Worm (Caenorhabditis elegans): ENCODE measurements around the gene C47A4.5.

C47A4.5 gene

DNA sequence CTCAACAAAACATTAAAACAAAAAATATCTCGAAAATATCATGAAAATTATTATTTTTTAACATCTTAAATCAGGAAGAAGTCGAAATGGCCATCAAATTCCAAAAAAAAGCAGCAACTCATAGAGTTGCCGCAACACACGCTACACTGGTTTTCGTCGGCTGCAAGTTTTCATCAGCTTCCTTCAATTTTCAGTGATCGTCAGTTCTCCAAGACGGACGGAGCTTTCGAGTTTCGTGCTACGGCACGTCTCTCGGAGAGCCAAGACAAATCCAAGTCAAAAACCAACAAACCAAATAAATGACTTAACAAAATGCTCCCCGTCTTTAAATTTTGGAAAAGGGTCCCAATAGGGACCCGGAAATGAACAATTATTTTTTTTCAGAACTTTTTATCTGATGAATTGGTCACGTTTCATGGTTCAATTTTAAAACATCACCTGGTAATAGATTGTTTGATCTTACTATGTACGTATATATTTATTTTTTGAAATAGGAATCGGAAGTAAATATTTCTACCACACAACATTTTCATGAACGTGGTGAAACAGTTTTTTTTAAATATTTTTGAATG, 36.4 kb upstream of the C47A4.5 start:
- TF ChIP-seq bed-3 (GFP tag; optimal IDR thresholded peaks at IDR 0.05) (no peak), lin-32 (GFP tag; optimal IDR thresholded peaks at IDR 0.05) (no peak), hlh-1 (tag; optimal IDR thresholded peaks at IDR 0.05) (no peak), blmp-1 (tag; optimal IDR thresholded peaks at IDR 0.05) (no peak), nhr-28 (tag; optimal IDR thresholded peaks at IDR 0.05) (no peak), nhr-2 (tag; optimal IDR thresholded peaks at IDR 0.05) (no peak), M03D4.4 (tag; optimal IDR thresholded peaks at IDR 0.05) (no peak), ham-2 (GFP tag; optimal IDR thresholded peaks at IDR 0.05) (no peak)

DNA sequence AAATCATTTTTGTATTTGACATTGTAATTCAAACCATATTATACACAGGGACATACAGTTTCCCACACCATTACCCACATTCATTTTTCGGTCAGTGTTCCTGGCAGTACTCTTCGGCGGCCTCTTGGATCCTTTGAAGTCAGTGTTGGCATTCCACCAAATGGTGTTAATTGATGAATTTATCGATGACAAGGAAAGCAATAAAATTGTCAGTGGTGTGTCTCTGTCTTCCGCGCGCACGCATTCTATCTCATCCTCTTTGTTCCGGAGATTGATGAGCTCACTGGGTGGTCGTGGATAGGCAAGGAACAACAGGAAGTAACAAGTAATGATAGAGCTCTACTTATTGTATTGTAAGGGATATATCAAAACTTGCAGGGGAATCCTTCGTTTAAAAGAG, 35.1 kb upstream of the C47A4.5 start:
- TF ChIP-seq hlh-1 (tag; optimal IDR thresholded peaks at IDR 0.05): peak; percentile 47
- no peak for TF ChIP-seq nhr-76 (tag; optimal IDR thresholded peaks at IDR 0.05)
- peak; percentile 92 for TF ChIP-seq unc-62 (GFP tag; optimal IDR thresholded peaks at IDR 0.05)

DNA sequence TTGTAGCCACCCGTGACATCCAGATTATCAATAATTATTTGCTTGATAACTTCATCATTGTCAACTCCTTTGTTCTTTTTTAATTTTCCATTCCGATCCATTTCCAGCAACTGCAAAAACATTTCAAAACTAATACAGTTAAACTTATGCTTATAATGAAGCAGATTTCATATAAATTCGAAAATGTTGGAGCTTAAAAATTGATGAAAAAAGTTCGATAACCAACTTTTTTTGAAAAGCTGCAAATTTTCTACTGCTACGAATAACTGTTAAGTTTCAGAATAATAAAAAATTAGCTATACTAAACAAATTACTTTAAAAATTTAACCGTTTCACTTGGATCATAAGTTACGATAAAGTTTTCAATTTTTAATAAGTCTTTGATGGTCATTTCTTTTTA, 29.2 kb upstream of the C47A4.5 start, which contains the start of gene C47A4.1:
Gene C47A4.1, minus strand, starts transcription at position 101 of the 400 bp plus-strand sequence.
- TF ChIP-seq pha-4 (tag; optimal IDR thresholded peaks at IDR 0.05) (no peak), ceh-83 (GFP tag; optimal IDR thresholded peaks at IDR 0.05) (no peak), elt-1 (tag; optimal IDR thresholded peaks at IDR 0.05; ENCODE audit: borderline replicate concordance, insufficient read depth) (no peak), unc-62 (GFP tag; optimal IDR thresholded peaks at IDR 0.05) (no peak), lin-32 (GFP tag; optimal IDR thresholded peaks at IDR 0.05) (no peak), M03D4.4 (tag; optimal IDR thresholded peaks at IDR 0.05) (no peak), lin-13 (tag; optimal IDR thresholded peaks at IDR 0.05) (no peak), ztf-11 (tag; optimal IDR thresholded peaks at IDR 0.05) (no peak), ceh-39 (tag; optimal IDR thresholded peaks at IDR 0.05) (no peak), nhr-76 (tag; optimal IDR thresholded peaks at IDR 0.05) (no peak)

DNA sequence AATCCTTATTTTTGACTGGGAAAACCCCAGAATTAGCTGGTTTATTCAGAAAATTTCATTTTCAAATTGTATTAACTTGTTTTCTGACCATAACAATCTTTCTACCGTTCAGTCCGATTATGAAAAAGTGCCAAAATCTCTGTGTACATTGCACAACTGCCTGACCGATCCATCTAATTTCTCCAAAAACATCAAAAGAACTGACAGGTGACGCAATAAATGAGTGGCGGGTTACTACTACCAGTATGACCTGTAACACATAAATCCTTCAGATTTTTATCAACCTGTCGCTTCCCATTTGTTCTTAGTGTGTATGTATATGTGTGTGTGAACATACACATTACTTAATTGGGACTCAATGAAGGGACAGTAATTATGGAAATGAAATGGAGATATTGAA, 28.8 kb upstream of the C47A4.5 start:
- TF ChIP-seq sptf-1 (tag; optimal IDR thresholded peaks at IDR 0.05): no peak
- peak; percentile 97 for TF ChIP-seq nhr-2 (tag; optimal IDR thresholded peaks at IDR 0.05)
- TF ChIP-seq nhr-28 (tag; optimal IDR thresholded peaks at IDR 0.05): no peak
- peak; percentile 73 for TF ChIP-seq elt-1 (tag; optimal IDR thresholded peaks at IDR 0.05; ENCODE audit: borderline replicate concordance, insufficient read depth)
- no peak for TF ChIP-seq lin-13 (tag; optimal IDR thresholded peaks at IDR 0.05)
- no peak for TF ChIP-seq snpc-4 (tag; optimal IDR thresholded peaks at IDR 0.05)
- peak; percentile 59 for TF ChIP-seq zip-8 (tag; optimal IDR thresholded peaks at IDR 0.05)
- peak; percentile 99 for TF ChIP-seq unc-62 (GFP tag; optimal IDR thresholded peaks at IDR 0.05)
- no peak for TF ChIP-seq ceh-43 (GFP tag; optimal IDR thresholded peaks at IDR 0.05)
- TF ChIP-seq ceh-83 (GFP tag; optimal IDR thresholded peaks at IDR 0.05): no peak
- no peak for TF ChIP-seq nhr-12 (tag; optimal IDR thresholded peaks at IDR 0.05)
- no peak for TF ChIP-seq cnd-1 (tag; optimal IDR thresholded peaks at IDR 0.05)
- TF ChIP-seq nhr-237 (tag; optimal IDR thresholded peaks at IDR 0.05): no peak

DNA sequence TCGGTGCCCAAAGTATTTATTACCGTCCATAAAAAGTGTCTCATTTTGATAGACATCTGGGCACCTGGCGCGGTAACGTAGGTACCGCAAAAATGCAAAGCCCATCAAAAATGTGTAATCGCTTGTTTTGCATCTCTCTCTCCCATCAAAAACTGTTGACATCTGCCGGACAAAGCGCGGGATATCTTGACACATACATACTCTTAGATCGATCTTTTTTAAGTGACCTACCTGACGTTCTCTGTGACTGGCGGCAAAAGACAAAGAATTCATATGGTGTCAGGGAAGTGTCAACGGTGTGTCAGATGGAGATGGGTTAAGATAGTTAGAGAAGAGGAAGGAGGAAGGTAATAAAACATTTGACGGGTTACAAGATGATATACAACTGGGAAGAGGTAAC, 26.6 kb upstream of the C47A4.5 start:
- TF ChIP-seq zip-8 (tag; optimal IDR thresholded peaks at IDR 0.05) (no peak), nhr-76 (tag; optimal IDR thresholded peaks at IDR 0.05) (no peak), ceh-39 (tag; optimal IDR thresholded peaks at IDR 0.05) (no peak), snpc-4 (tag; optimal IDR thresholded peaks at IDR 0.05) (no peak), cnd-1 (tag; optimal IDR thresholded peaks at IDR 0.05) (no peak), mls-2 (tag; optimal IDR thresholded peaks at IDR 0.05) (no peak), tbx-8 (GFP tag; optimal IDR thresholded peaks at IDR 0.05) (no peak), mep-1 (tag; optimal IDR thresholded peaks at IDR 0.05) (no peak), nhr-2 (tag; optimal IDR thresholded peaks at IDR 0.05) (peak; percentile 96), M03D4.4 (tag; optimal IDR thresholded peaks at IDR 0.05) (no peak), flh-1 (GFP tag; optimal IDR thresholded peaks at IDR 0.05) (no peak), lin-32 (GFP tag; optimal IDR thresholded peaks at IDR 0.05) (no peak), unc-62 (GFP tag; optimal IDR thresholded peaks at IDR 0.05) (peak; percentile 99), elt-1 (tag; optimal IDR thresholded peaks at IDR 0.05; ENCODE audit: borderline replicate concordance, insufficient read depth) (peak; percentile 91), mab-5 (tag; optimal IDR thresholded peaks at IDR 0.05) (no peak), lin-13 (tag; optimal IDR thresholded peaks at IDR 0.05) (no peak), nhr-28 (tag; optimal IDR thresholded peaks at IDR 0.05) (no peak), drap-1 (GFP tag; optimal IDR thresholded peaks at IDR 0.05) (no peak)

DNA sequence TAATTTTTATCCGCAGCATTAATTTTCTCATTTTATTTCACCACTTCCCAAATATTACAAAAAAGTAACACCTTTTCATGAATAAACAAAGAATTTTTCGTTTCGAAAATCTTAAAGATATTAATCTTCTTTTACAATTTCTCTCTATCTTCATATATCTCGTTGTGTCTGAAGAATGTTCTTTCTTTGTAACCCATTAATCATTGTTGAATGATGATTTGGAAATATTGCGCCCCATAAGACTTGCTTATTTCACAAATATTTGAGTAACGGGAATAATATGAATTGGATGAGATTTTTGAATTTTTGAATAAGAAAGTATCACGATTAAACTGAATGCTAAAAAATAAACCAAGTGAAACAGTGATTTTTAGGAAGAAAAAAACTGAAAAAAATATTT, 24.5 kb upstream of the C47A4.5 start:
- no peak for TF ChIP-seq unc-120 (tag; optimal IDR thresholded peaks at IDR 0.05; ENCODE audit: poor library complexity, severe bottlenecking)
- TF ChIP-seq unc-62 (GFP tag; optimal IDR thresholded peaks at IDR 0.05): peak; percentile 84
- no peak for TF ChIP-seq snpc-4 (tag; optimal IDR thresholded peaks at IDR 0.05)
- TF ChIP-seq blmp-1 (tag; optimal IDR thresholded peaks at IDR 0.05): no peak
- TF ChIP-seq mab-5 (tag; optimal IDR thresholded peaks at IDR 0.05): peak; percentile 66
- no peak for TF ChIP-seq drap-1 (GFP tag; optimal IDR thresholded peaks at IDR 0.05)
